Worm (Caenorhabditis elegans) whole organism, young adult: ENCODE data around the gene air-1.

Source experiments
- B0019.2 ChIP-seq: fragments of 200-800 bp; sonication (Bioruptor generic); conservative IDR thresholded peaks from 2 replicates; pipeline ENCODE4 v1.3.6; 2022; ENCODE audit warnings: missing genetic modification reagents, missing genetic modification characterization, missing compliant biosample characterization
- B0261.1 ChIP-seq: sonication (generic microtip); optimal IDR thresholded peaks from 2 replicates; lab custom pipeline; 2016; ENCODE audit warnings: mild to moderate bottlenecking, missing genetic modification characterization, moderate library complexity, missing compliant biosample characterization
- B0336.3 ChIP-seq: fragments of 200-800 bp; sonication (Bioruptor generic); IDR thresholded peaks from 2 replicates; pipeline ENCODE4 v1.3.6; 2022; ENCODE audit warnings: missing genetic modification characterization, missing compliant biosample characterization
- D2030.7 ChIP-seq: fragments of 200-800 bp; sonication (Bioruptor generic); IDR thresholded peaks from 2 replicates; pipeline ENCODE4 v1.3.6; 2022; ENCODE audit warnings: missing genetic modification reagents, missing genetic modification characterization, missing compliant biosample characterization
- F10E7.11 ChIP-seq: sonication (generic microtip); optimal IDR thresholded peaks from 2 replicates; lab custom pipeline; 2017; ENCODE audit warnings: mild to moderate bottlenecking, missing genetic modification characterization, moderate library complexity, missing compliant biosample characterization
- F23B12.7 ChIP-seq: sonication (generic microtip); optimal IDR thresholded peaks from 2 replicates; lab custom pipeline; 2017; ENCODE audit warnings: missing genetic modification characterization, mild to moderate bottlenecking, missing compliant biosample characterization, antibody characterized with exemption, moderate library complexity; ENCODE audit not compliant: insufficient read depth
- F37B4.10 ChIP-seq: fragments of 200-800 bp; sonication (Bioruptor generic); IDR thresholded peaks from 2 replicates; pipeline ENCODE4 v1.3.6; 2022; ENCODE audit warnings: missing genetic modification characterization, missing compliant biosample characterization
- F39B2.1 ChIP-seq: fragments of 200-800 bp; sonication (Bioruptor generic); IDR thresholded peaks from 2 replicates; pipeline ENCODE4 v1.3.6; 2022; ENCODE audit warnings: missing genetic modification reagents, missing genetic modification characterization, missing compliant biosample characterization
- F49E8.2 ChIP-seq: sonication (generic microtip); optimal IDR thresholded peaks from 3 replicates; lab custom pipeline; 2017; ENCODE audit warnings: missing genetic modification characterization, mild to moderate bottlenecking, missing compliant biosample characterization, antibody characterized with exemption, moderate library complexity; ENCODE audit not compliant: insufficient read depth
- F57C9.4 ChIP-seq: sonication (generic microtip); optimal IDR thresholded peaks from 2 replicates; lab custom pipeline; 2017; ENCODE audit warnings: mild to moderate bottlenecking, missing genetic modification characterization, missing compliant biosample characterization
- K12H6.12 ChIP-seq: fragments of 200-800 bp; sonication (Bioruptor generic); optimal IDR thresholded peaks from 2 replicates; lab custom pipeline; 2018; ENCODE audit warnings: mild to moderate bottlenecking, missing genetic modification characterization, missing compliant biosample characterization
- T07F8.4 ChIP-seq: sonication (generic microtip); optimal IDR thresholded peaks from 2 replicates; lab custom pipeline; 2016; ENCODE audit warnings: mild to moderate bottlenecking, missing genetic modification characterization, moderate library complexity, missing compliant biosample characterization
- T26A5.8 ChIP-seq: sonication (generic microtip); optimal IDR thresholded peaks from 2 replicates; lab custom pipeline; 2016; ENCODE audit warnings: missing genetic modification characterization, missing compliant biosample characterization
- akir-1 ChIP-seq: fragments of 200-800 bp; sonication (Bioruptor generic); optimal IDR thresholded peaks from 2 replicates; lab custom pipeline; 2018; ENCODE audit warnings: mild to moderate bottlenecking, missing genetic modification characterization, moderate library complexity, missing compliant biosample characterization
- aptf-3 ChIP-seq: fragments of 200-800 bp; sonication (Bioruptor generic); IDR thresholded peaks from 2 replicates; pipeline ENCODE4 v1.3.6; 2022; ENCODE audit warnings: missing genetic modification characterization, missing compliant biosample characterization
- cebp-2 ChIP-seq: fragments of 200-800 bp; sonication (Bioruptor generic); IDR thresholded peaks from 2 replicates; pipeline ENCODE4 v1.3.6; 2022; ENCODE audit warnings: missing genetic modification characterization, missing compliant biosample characterization
- ceh-40 ChIP-seq: fragments of 200-800 bp; sonication (Bioruptor generic); IDR thresholded peaks from 2 replicates; pipeline ENCODE4 v1.3.6; 2022; ENCODE audit warnings: missing genetic modification characterization, missing compliant biosample characterization
- ceh-79 ChIP-seq: sonication (generic microtip); optimal IDR thresholded peaks from 2 replicates; lab custom pipeline; 2017; ENCODE audit warnings: mild to moderate bottlenecking, missing genetic modification characterization, missing compliant biosample characterization
- chd-7 ChIP-seq: sonication (generic microtip); optimal IDR thresholded peaks from 2 replicates; lab custom pipeline; 2016; ENCODE audit warnings: mild to moderate bottlenecking, missing genetic modification characterization, moderate library complexity, missing compliant biosample characterization
- die-1 ChIP-seq: sonication (generic microtip); optimal IDR thresholded peaks from 2 replicates; lab custom pipeline; 2016; ENCODE audit warnings: missing genotype, mild to moderate bottlenecking, missing genetic modification characterization, missing compliant biosample characterization
- dpl-1 ChIP-seq: fragments of 150-350 bp; optimal IDR thresholded peaks from 2 replicates; lab custom pipeline; 2014; ENCODE audit warnings: missing biosample characterization, missing genetic modification reagents, missing genetic modification characterization
- efl-1 ChIP-seq: fragments of 150-350 bp; optimal IDR thresholded peaks from 2 replicates; lab custom pipeline; 2014; ENCODE audit warnings: missing biosample characterization, missing genetic modification reagents, missing genetic modification characterization
- egl-44 ChIP-seq: fragments of 200-800 bp; sonication (Bioruptor generic); IDR thresholded peaks from 2 replicates; pipeline ENCODE4 v1.3.6; 2022; ENCODE audit warnings: missing genetic modification reagents, missing genetic modification characterization, missing compliant biosample characterization
- gei-17 ChIP-seq: fragments of 200-800 bp; sonication (Bioruptor generic); optimal IDR thresholded peaks from 2 replicates; lab custom pipeline; 2018; ENCODE audit warnings: mild to moderate bottlenecking, missing genetic modification characterization, missing compliant biosample characterization
- him-1 ChIP-seq: sonication (generic microtip); optimal IDR thresholded peaks from 2 replicates; lab custom pipeline; 2016; ENCODE audit warnings: missing genotype, missing genetic modification reagents, missing genetic modification characterization, missing compliant biosample characterization
- hmg-20 ChIP-seq: fragments of 200-800 bp; sonication (Bioruptor generic); IDR thresholded peaks from 2 replicates; pipeline ENCODE4 v1.3.6; 2022; ENCODE audit warnings: missing genetic modification reagents, missing genetic modification characterization, missing compliant biosample characterization
- lag-1 ChIP-seq: fragments of 200-800 bp; sonication (Bioruptor generic); IDR thresholded peaks from 2 replicates; pipeline ENCODE4 v1.3.6; 2022; ENCODE audit warnings: missing genetic modification reagents, missing genetic modification characterization, missing compliant biosample characterization
- lin-35 ChIP-seq, 3 experiments: fragments of 150-350 bp in 2 of 3; sonication (generic microtip) in 1 of 3; optimal IDR thresholded peaks; 2 replicates each; lab custom pipeline; 2014 to 2018; ENCODE audit warnings: missing biosample characterization in 3 of 3, missing genetic modification characterization in 3 of 3, missing genetic modification reagents in 3 of 3
- lsl-1 ChIP-seq: fragments of 200-800 bp; sonication (Bioruptor generic); optimal IDR thresholded peaks from 2 replicates; lab custom pipeline; 2018; ENCODE audit warnings: mild to moderate bottlenecking, missing genetic modification characterization, moderate library complexity, missing compliant biosample characterization
- madf-10 ChIP-seq: sonication (generic microtip); optimal IDR thresholded peaks from 2 replicates; lab custom pipeline; 2016; ENCODE audit warnings: mild to moderate bottlenecking, missing genetic modification characterization, missing compliant biosample characterization
- madf-6 ChIP-seq: fragments of 200-800 bp; sonication (Bioruptor generic); IDR thresholded peaks from 2 replicates; pipeline ENCODE4 v1.3.6; 2022; ENCODE audit warnings: missing genetic modification reagents, missing genetic modification characterization, missing compliant biosample characterization
- mel-28 ChIP-seq: sonication (generic microtip); optimal IDR thresholded peaks from 2 replicates; lab custom pipeline; 2016; ENCODE audit warnings: borderline replicate concordance, mild to moderate bottlenecking, missing genetic modification characterization, missing compliant biosample characterization
- mes-4 ChIP-seq: sonication (generic microtip); optimal IDR thresholded peaks from 2 replicates; lab custom pipeline; 2016; ENCODE audit warnings: missing genotype, missing genetic modification characterization, missing compliant biosample characterization
- nfya-1 ChIP-seq: sonication (generic microtip); optimal IDR thresholded peaks from 2 replicates; lab custom pipeline; 2017; ENCODE audit warnings: antibody characterized with exemption, missing compliant biosample characterization, missing genetic modification characterization, borderline replicate concordance; ENCODE audit not compliant: insufficient read depth
- nhr-120 ChIP-seq: fragments of 200-800 bp; sonication (Bioruptor generic); IDR thresholded peaks from 2 replicates; pipeline ENCODE4 v1.3.6; 2022; ENCODE audit warnings: missing genetic modification characterization, missing compliant biosample characterization
- nhr-90 ChIP-seq: sonication (generic microtip); optimal IDR thresholded peaks from 2 replicates; lab custom pipeline; 2016; ENCODE audit warnings: missing genotype, mild to moderate bottlenecking, missing genetic modification characterization, missing compliant biosample characterization
- pbrm-1 ChIP-seq: fragments of 200-800 bp; sonication (Bioruptor generic); IDR thresholded peaks from 2 replicates; pipeline ENCODE4 v1.3.6; 2022; ENCODE audit warnings: missing genetic modification reagents, missing genetic modification characterization, missing compliant biosample characterization
- repo-1 ChIP-seq: sonication (generic microtip); optimal IDR thresholded peaks from 2 replicates; lab custom pipeline; 2017; ENCODE audit warnings: mild to moderate bottlenecking, missing genetic modification characterization, missing compliant biosample characterization
- sdz-38 ChIP-seq: sonication (generic microtip); optimal IDR thresholded peaks from 2 replicates; lab custom pipeline; 2016; ENCODE audit warnings: missing genotype, missing genetic modification characterization, missing compliant biosample characterization
- snpc-1.3 ChIP-seq: sonication (generic microtip); optimal IDR thresholded peaks from 2 replicates; lab custom pipeline; 2017; ENCODE audit warnings: missing genetic modification characterization, mild to moderate bottlenecking, missing compliant biosample characterization, antibody characterized with exemption, moderate library complexity, missing genotype, missing genetic modification reagents; ENCODE audit not compliant: insufficient read depth
- somi-1 ChIP-seq: fragments of 200-800 bp; sonication (Bioruptor generic); optimal IDR thresholded peaks from 2 replicates; lab custom pipeline; 2018; ENCODE audit warnings: mild to moderate bottlenecking, missing genetic modification characterization, missing compliant biosample characterization
- tbp1 ChIP-seq: fragments of 200-800 bp; sonication (Bioruptor generic); optimal IDR thresholded peaks from 2 replicates; lab custom pipeline; 2018; ENCODE audit warnings: mild to moderate bottlenecking, missing genetic modification characterization, missing compliant biosample characterization
- xnd-1 ChIP-seq: sonication (generic microtip); optimal IDR thresholded peaks from 2 replicates; lab custom pipeline; 2016; ENCODE audit warnings: missing genotype, missing genetic modification reagents, missing genetic modification characterization, missing compliant biosample characterization
- zfh-2 ChIP-seq: fragments of 200-800 bp; sonication (Bioruptor generic); conservative IDR thresholded peaks from 2 replicates; pipeline ENCODE4 v1.3.6; 2022; ENCODE audit warnings: missing genetic modification reagents, missing genetic modification characterization, missing compliant biosample characterization
- ztf-22 ChIP-seq: fragments of 200-800 bp; sonication (Bioruptor generic); optimal IDR thresholded peaks from 2 replicates; lab custom pipeline; 2018; ENCODE audit warnings: mild to moderate bottlenecking, missing genetic modification characterization, moderate library complexity, missing compliant biosample characterization
- ztf-26 ChIP-seq: sonication (generic microtip); optimal IDR thresholded peaks from 2 replicates; lab custom pipeline; 2017; ENCODE audit warnings: missing genetic modification characterization, missing compliant biosample characterization
- ztf-28 ChIP-seq: fragments of 200-800 bp; sonication (Bioruptor generic); IDR thresholded peaks from 2 replicates; pipeline ENCODE4 v1.3.6; 2022; ENCODE audit warnings: missing genetic modification reagents, missing genetic modification characterization, missing compliant biosample characterization

The air-1 gene

ce11 chrV:8230056-8230455, 8.8 kb downstream of the air-1 start (continued):
- TF ChIP-seq lin-35 (GFP tag; optimal IDR thresholded peaks at IDR 0.05; lab: Kevin White, UChicago) (no peak), lsl-1 (GFP tag; lab: Kevin White, UChicago) (peak; percentile 0), tbp1 (GFP tag; lab: Kevin White, UChicago) (peak; percentile 91)

- TF ChIP-seq gei-17 = no peak
- no peak for TF ChIP-seq ztf-26 (tag; lab: Kevin White, UChicago)
- no peak for TF ChIP-seq F49E8.2 (tag; lab: Kevin White, UChicago)
- no peak; the same call in 1 of the 2 replicates for TF ChIP-seq madf-6 (GFP tag; lab: Robert Waterston, UW)
- TF ChIP-seq nhr-120 = no peak
- TF ChIP-seq nhr-90 = peak; percentile 66
- no peak for TF ChIP-seq somi-1
- no peak for TF ChIP-seq egl-44 (GFP tag; lab: Robert Waterston, UW)
- TF ChIP-seq F37B4.10 = no peak
- no peak for TF ChIP-seq dpl-1 (GFP tag; lab: Kevin White, UChicago)
- peak; percentile 87 for TF ChIP-seq tbp1 (GFP tag; lab: Kevin White, UChicago)
- TF ChIP-seq repo-1 (tag; lab: Kevin White, UChicago) = no peak
- no peak for TF ChIP-seq hmg-20 (GFP tag; lab: Robert Waterston, UW)
- peak; percentile 78; the same call in 1 of the 2 replicates for TF ChIP-seq pbrm-1 (GFP tag; lab: Robert Waterston, UW)
- TF ChIP-seq cebp-2 (GFP tag; lab: Robert Waterston, UW) = no peak
- TF ChIP-seq zfh-2 = no peak
- no peak for TF ChIP-seq efl-1 (GFP tag; lab: Kevin White, UChicago)
- no peak for TF ChIP-seq chd-7
- no peak for TF ChIP-seq nfya-1 (tag; lab: Kevin White, UChicago)
- TF ChIP-seq ztf-22 (GFP tag; lab: Kevin White, UChicago) = no peak
- no peak for TF ChIP-seq mes-4
- no peak for TF ChIP-seq F10E7.11 (tag; lab: Kevin White, UChicago)
- TF ChIP-seq F23B12.7 (tag; lab: Kevin White, UChicago) = peak; percentile 60
- TF ChIP-seq madf-10 = peak; percentile 9
- TF ChIP-seq xnd-1 (tag; lab: Kevin White, UChicago) = no peak
- no peak for TF ChIP-seq T26A5.8 (tag; lab: Kevin White, UChicago)
- peak; percentile 26 for TF ChIP-seq lsl-1 (GFP tag; lab: Kevin White, UChicago)
- TF ChIP-seq T07F8.4 (tag; lab: Kevin White, UChicago) = peak; percentile 10
- peak; percentile 63 for TF ChIP-seq die-1 (tag; lab: Kevin White, UChicago)
- TF ChIP-seq ceh-79 (tag; lab: Kevin White, UChicago) = no peak
- no peak for TF ChIP-seq akir-1
- no peak for TF ChIP-seq F39B2.1 (GFP tag; lab: Robert Waterston, UW)
- TF ChIP-seq mel-28 (tag; lab: Kevin White, UChicago) = no peak
- peak; percentile 54 for TF ChIP-seq D2030.7
- no peak for TF ChIP-seq lag-1 (GFP tag; lab: Robert Waterston, UW)
- TF ChIP-seq ztf-28 (GFP tag; lab: Robert Waterston, UW) = no peak
- no peak for TF ChIP-seq sdz-38 (tag; lab: Kevin White, UChicago)
- no peak for TF ChIP-seq aptf-3 (GFP tag; lab: Robert Waterston, UW)
- TF ChIP-seq K12H6.12 (tag; lab: Kevin White, UChicago) = no peak
- peak; percentile 58; the same call in 1 of the 2 replicates for TF ChIP-seq ceh-40 (GFP tag; lab: Robert Waterston, UW)
- peak; percentile 76 for TF ChIP-seq him-1
- TF ChIP-seq snpc-1.3 (tag; lab: Kevin White, UChicago) = no peak
- TF ChIP-seq F57C9.4 (tag; lab: Kevin White, UChicago) = no peak
- TF ChIP-seq B0336.3 (GFP tag; lab: Robert Waterston, UW) = no peak
- TF ChIP-seq B0261.1 (tag; lab: Kevin White, UChicago) = peak; percentile 77
- TF ChIP-seq B0019.2 (GFP tag; lab: Robert Waterston, UW) = no peak
Observed at ce11 chrV:8235331-8235730, 14.0 kb downstream of the air-1 start.
